Worm (Caenorhabditis elegans) whole organism, late embryonic: Measurements from ENCODE around the gene Y39B6A.25.
A peak's percentile ranks its signal among the peaks of the same experiment; 100 is the strongest.

ENCODE experiments used
- C08G9.2 ChIP-seq: sonication (generic microtip); optimal IDR thresholded peaks from 2 replicates; lab custom pipeline; 2016; ENCODE audit warnings: mild to moderate bottlenecking, missing genetic modification characterization, moderate library complexity, missing compliant biosample characterization
- F13H6.1 ChIP-seq: sonication (generic microtip); optimal IDR thresholded peaks from 2 replicates; lab custom pipeline; 2016; ENCODE audit warnings: missing genetic modification characterization, missing compliant biosample characterization
- T23F11.4 ChIP-seq: fragments of 200-800 bp; sonication (Bioruptor generic); optimal IDR thresholded peaks from 2 replicates; lab custom pipeline; 2018; ENCODE audit warnings: mild to moderate bottlenecking, missing genetic modification characterization, missing compliant biosample characterization
- Y22D7AL.16 ChIP-seq: sonication (generic microtip); optimal IDR thresholded peaks from 2 replicates; lab custom pipeline; 2016; ENCODE audit warnings: missing genetic modification characterization, missing compliant biosample characterization
- ahr-1 ChIP-seq: sonication (generic microtip); optimal IDR thresholded peaks from 2 replicates; lab custom pipeline; 2016; ENCODE audit warnings: missing genetic modification characterization, missing compliant biosample characterization
- ama-1 ChIP-seq: fragments of 150-350 bp; optimal IDR thresholded peaks from 2 replicates; lab custom pipeline; 2014
- ceh-14 ChIP-seq: sonication (generic microtip); optimal IDR thresholded peaks from 2 replicates; lab custom pipeline; 2016; ENCODE audit warnings: missing genotype, missing genetic modification characterization, missing compliant biosample characterization
- ceh-22 ChIP-seq: sonication (generic microtip); optimal IDR thresholded peaks from 2 replicates; lab custom pipeline; 2017; ENCODE audit warnings: missing biosample characterization, missing genetic modification characterization
- ceh-24 ChIP-seq: sonication (generic microtip); optimal IDR thresholded peaks from 2 replicates; lab custom pipeline; 2016; ENCODE audit warnings: mild to moderate bottlenecking, missing genetic modification characterization, missing compliant biosample characterization
- ceh-30 ChIP-seq: fragments of 150-350 bp; optimal IDR thresholded peaks from 2 replicates; lab custom pipeline; 2014; ENCODE audit warnings: missing biosample characterization, missing genetic modification characterization
- ceh-31 ChIP-seq: sonication (generic microtip); optimal IDR thresholded peaks from 2 replicates; lab custom pipeline; 2016; ENCODE audit warnings: missing genetic modification characterization, missing compliant biosample characterization
- ceh-34 ChIP-seq: sonication (generic microtip); optimal IDR thresholded peaks from 2 replicates; lab custom pipeline; 2016; ENCODE audit warnings: mild to moderate bottlenecking, missing genetic modification characterization, missing compliant biosample characterization
- ceh-48 ChIP-seq: sonication (generic microtip); optimal IDR thresholded peaks from 2 replicates; lab custom pipeline; 2016; ENCODE audit warnings: missing genetic modification characterization, inconsistent platforms, missing compliant biosample characterization
- ceh-9 ChIP-seq: sonication (generic microtip); optimal IDR thresholded peaks from 2 replicates; lab custom pipeline; 2016; ENCODE audit warnings: mild to moderate bottlenecking, missing genetic modification characterization, inconsistent platforms, missing compliant biosample characterization
- che-1 ChIP-seq: sonication (generic microtip); optimal IDR thresholded peaks from 2 replicates; lab custom pipeline; 2016; ENCODE audit warnings: mild to moderate bottlenecking, missing genetic modification characterization, missing compliant biosample characterization
- dmd-4 ChIP-seq: sonication (generic microtip); optimal IDR thresholded peaks from 2 replicates; lab custom pipeline; 2016; ENCODE audit warnings: borderline replicate concordance, missing genetic modification characterization, missing compliant biosample characterization
- elt-2 ChIP-seq: sonication (generic microtip); optimal IDR thresholded peaks from 2 replicates; lab custom pipeline; 2016; ENCODE audit warnings: missing genetic modification reagents, missing genetic modification characterization, missing compliant biosample characterization
- elt-4 ChIP-seq: sonication (generic microtip); optimal IDR thresholded peaks from 2 replicates; lab custom pipeline; 2016; ENCODE audit warnings: missing genetic modification characterization, missing compliant biosample characterization
- fkh-6 ChIP-seq: sonication (generic microtip); optimal IDR thresholded peaks from 2 replicates; lab custom pipeline; 2016; ENCODE audit warnings: missing genetic modification characterization, missing compliant biosample characterization
- hlh-15 ChIP-seq: sonication (generic microtip); optimal IDR thresholded peaks from 2 replicates; lab custom pipeline; 2016; ENCODE audit warnings: missing genetic modification characterization, missing compliant biosample characterization
- lim-6 ChIP-seq: sonication (generic microtip); optimal IDR thresholded peaks from 2 replicates; lab custom pipeline; 2016; ENCODE audit warnings: missing genetic modification characterization, missing compliant biosample characterization
- madf-2 ChIP-seq: sonication (generic microtip); optimal IDR thresholded peaks from 2 replicates; lab custom pipeline; 2017; ENCODE audit warnings: missing genetic modification characterization, missing compliant biosample characterization
- mec-3 ChIP-seq: sonication (generic microtip); optimal IDR thresholded peaks from 2 replicates; lab custom pipeline; 2016; ENCODE audit warnings: borderline replicate concordance, missing genetic modification characterization, missing compliant biosample characterization
- nfya-1 ChIP-seq: sonication (generic microtip); optimal IDR thresholded peaks from 2 replicates; lab custom pipeline; 2017; ENCODE audit warnings: missing genetic modification characterization, mild to moderate bottlenecking, missing compliant biosample characterization, antibody characterized with exemption, moderate library complexity
- nhr-11 ChIP-seq: fragments of 150-350 bp; optimal IDR thresholded peaks from 2 replicates; lab custom pipeline; 2014; ENCODE audit warnings: missing biosample characterization, missing genetic modification characterization
- npax-4 ChIP-seq: sonication (generic microtip); optimal IDR thresholded peaks from 2 replicates; lab custom pipeline; 2016; ENCODE audit warnings: missing genetic modification characterization, missing compliant biosample characterization
- odd-2 ChIP-seq: sonication (generic microtip); optimal IDR thresholded peaks from 2 replicates; lab custom pipeline; 2017; ENCODE audit warnings: antibody characterized with exemption, mild to moderate bottlenecking, missing genetic modification characterization, missing compliant biosample characterization
- pag-3 ChIP-seq: sonication (generic microtip); optimal IDR thresholded peaks from 2 replicates; lab custom pipeline; 2016; ENCODE audit warnings: missing compliant biosample characterization, missing genetic modification characterization, borderline replicate concordance
- pax-1 ChIP-seq: fragments of 150-350 bp; optimal IDR thresholded peaks from 2 replicates; lab custom pipeline; 2014; ENCODE audit warnings: missing biosample characterization, missing genetic modification characterization
- pha-2 ChIP-seq: sonication (generic microtip); optimal IDR thresholded peaks from 2 replicates; lab custom pipeline; 2017; ENCODE audit warnings: mild to moderate bottlenecking, missing genetic modification characterization, missing compliant biosample characterization
- pha-4 ChIP-seq: fragments of 150-350 bp; optimal IDR thresholded peaks from 2 replicates; lab custom pipeline; 2018; ENCODE audit warnings: missing biosample characterization, missing genetic modification reagents, missing genetic modification characterization
- pqm-1 ChIP-seq: sonication (generic microtip); optimal IDR thresholded peaks from 2 replicates; lab custom pipeline; 2016; ENCODE audit warnings: missing genetic modification characterization, missing compliant biosample characterization
- pros-1 ChIP-seq: fragments of 150-350 bp; optimal IDR thresholded peaks from 2 replicates; lab custom pipeline; 2014; ENCODE audit warnings: missing biosample characterization, missing genetic modification reagents, missing genetic modification characterization
- ref-2 ChIP-seq: sonication (generic microtip); optimal IDR thresholded peaks from 2 replicates; lab custom pipeline; 2016; ENCODE audit warnings: missing genetic modification characterization, missing compliant biosample characterization
- sdc-2 ChIP-seq: sonication (generic microtip); optimal IDR thresholded peaks from 2 replicates; lab custom pipeline; 2016; ENCODE audit warnings: missing genotype, missing genetic modification characterization, missing compliant biosample characterization
- sox-2 ChIP-seq: fragments of 200-800 bp; sonication (Bioruptor generic); IDR thresholded peaks from 2 replicates; pipeline ENCODE4 v1.3.6; 2022; ENCODE audit warnings: missing genetic modification reagents, missing genetic modification characterization, missing compliant biosample characterization
- sox-4 ChIP-seq: sonication (generic microtip); optimal IDR thresholded peaks from 2 replicates; lab custom pipeline; 2017; ENCODE audit warnings: mild to moderate bottlenecking, missing genetic modification characterization, inconsistent platforms, missing compliant biosample characterization
- syd-9 ChIP-seq: sonication (generic microtip); optimal IDR thresholded peaks from 2 replicates; lab custom pipeline; 2016; ENCODE audit warnings: mild to moderate bottlenecking, missing genetic modification characterization, moderate library complexity, missing compliant biosample characterization
- tbx-2 ChIP-seq: sonication (generic microtip); optimal IDR thresholded peaks from 2 replicates; lab custom pipeline; 2016; ENCODE audit warnings: missing genetic modification characterization, missing compliant biosample characterization
- ttx-3 ChIP-seq: sonication (generic microtip); optimal IDR thresholded peaks from 2 replicates; lab custom pipeline; 2016; ENCODE audit warnings: missing genetic modification reagents, missing genetic modification characterization, missing compliant biosample characterization
- unc-42 ChIP-seq: sonication (generic microtip); optimal IDR thresholded peaks from 2 replicates; lab custom pipeline; 2016; ENCODE audit warnings: missing genotype, missing genetic modification characterization, missing compliant biosample characterization
- unc-55 ChIP-seq: sonication (generic microtip); optimal IDR thresholded peaks from 2 replicates; lab custom pipeline; 2017; ENCODE audit warnings: missing biosample characterization, missing genetic modification reagents, missing genetic modification characterization
- zip-5 ChIP-seq: sonication (generic microtip); optimal IDR thresholded peaks from 2 replicates; lab custom pipeline; 2016; ENCODE audit warnings: missing genetic modification characterization, missing compliant biosample characterization
- ztf-16 ChIP-seq: sonication (generic microtip); optimal IDR thresholded peaks from 2 replicates; lab custom pipeline; 2017; ENCODE audit warnings: missing genetic modification characterization, missing compliant biosample characterization

The Y39B6A.25 gene

ce11 chrV:18980980-18981529 is 45.2 kb upstream of the Y39B6A.25 start, which contains the start of the genes mrps-35 and sws-1 (continued):
- peak; percentile 62 for TF ChIP-seq ceh-14 (tag; lab: Kevin White, UChicago)
- TF ChIP-seq pag-3: peak; percentile 37
- TF ChIP-seq pqm-1 (tag; lab: Kevin White, UChicago): peak; percentile 5
- no peak for TF ChIP-seq npax-4 (tag; lab: Kevin White, UChicago)
- no peak for TF ChIP-seq madf-2 (tag; lab: Kevin White, UChicago)
- peak; percentile 98 for TF ChIP-seq C08G9.2
- peak; percentile 73 for TF ChIP-seq lim-6 (tag; lab: Kevin White, UChicago)
- TF ChIP-seq ref-2 (tag; lab: Kevin White, UChicago): peak; percentile 92
- TF ChIP-seq sox-2: no peak
- TF ChIP-seq F13H6.1 (tag; lab: Kevin White, UChicago): peak; percentile 39
- TF ChIP-seq ceh-24 (tag; lab: Kevin White, UChicago): no peak
- peak; percentile 83 for TF ChIP-seq mec-3
- no peak for TF ChIP-seq pha-4 (tag; lab: Kevin White, UChicago)
- TF ChIP-seq dmd-4: peak; percentile 13
- TF ChIP-seq tbx-2: peak; percentile 78
- no peak for TF ChIP-seq pros-1 (tag; lab: Kevin White, UChicago)

DNA sequence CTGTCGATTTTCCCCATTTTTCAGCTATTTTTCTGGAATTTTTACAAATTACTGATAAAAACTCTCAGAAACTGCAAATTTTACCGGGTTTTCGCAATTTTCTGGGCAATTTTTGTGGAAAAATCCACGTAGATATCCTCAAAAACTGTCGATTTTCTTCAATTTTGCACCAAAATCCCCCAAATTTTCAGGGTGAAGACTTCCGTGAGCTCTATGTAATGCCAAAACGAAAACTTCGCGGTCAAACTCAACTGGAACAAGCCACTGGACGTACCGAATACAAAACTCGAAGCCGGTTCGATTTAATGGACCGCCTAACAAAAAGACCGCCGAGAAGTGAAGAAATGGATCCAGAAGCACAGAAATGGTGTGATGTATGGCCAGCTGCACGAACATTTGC is 44.5 kb upstream of the Y39B6A.25 start:
- TF ChIP-seq odd-2 (tag; lab: Kevin White, UChicago) (no peak), fkh-6 (tag; lab: Kevin White, UChicago) (no peak), ceh-31 (tag; lab: Kevin White, UChicago) (no peak), hlh-15 (tag; lab: Kevin White, UChicago) (no peak), elt-4 (tag; lab: Kevin White, UChicago) (no peak), ahr-1 (tag; lab: Kevin White, UChicago) (no peak), nhr-11 (tag; lab: Kevin White, UChicago) (no peak), C08G9.2 (no peak), ceh-30 (tag; lab: Kevin White, UChicago) (no peak), ceh-22 (tag; lab: Kevin White, UChicago) (no peak), sox-4 (tag; lab: Kevin White, UChicago) (no peak), pha-4 (tag; lab: Kevin White, UChicago) (no peak), pha-2 (tag; lab: Kevin White, UChicago) (no peak), ceh-34 (tag; lab: Kevin White, UChicago) (no peak), che-1 (tag; lab: Kevin White, UChicago) (no peak), mec-3 (no peak), ceh-48 (no peak), ceh-14 (tag; lab: Kevin White, UChicago) (no peak), sdc-2 (tag; lab: Kevin White, UChicago) (no peak), ttx-3 (tag; lab: Kevin White, UChicago) (no peak)
- TF ChIP-seq, all 69 proteins: peak for 0

DNA sequence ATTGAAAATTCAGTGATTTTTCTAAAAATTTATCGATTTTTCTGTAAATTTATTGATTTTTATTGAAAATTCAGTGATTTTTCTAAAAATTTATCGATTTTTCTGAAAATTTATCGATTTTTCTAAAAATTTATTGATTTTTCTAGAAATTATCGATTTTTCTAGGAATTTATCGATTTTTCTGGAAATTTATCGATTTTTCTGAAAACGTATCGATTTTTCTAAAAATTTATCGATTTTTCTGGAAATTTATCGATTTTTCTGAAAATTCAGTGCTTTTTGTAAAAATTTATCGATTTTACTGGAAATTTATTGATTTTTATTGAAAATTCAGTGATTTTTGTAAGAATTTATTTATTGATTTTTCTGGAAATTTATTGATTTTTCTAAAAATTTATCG is 41.6 kb upstream of the Y39B6A.25 start:
- peak; percentile 68 for TF ChIP-seq ceh-48

ce11 chrV:18986103-18986502 is 40.2 kb upstream of the Y39B6A.25 start:
- TF ChIP-seq ceh-34 (tag; lab: Kevin White, UChicago) (no peak), ceh-30 (tag; lab: Kevin White, UChicago) (no peak), ceh-48 (peak; percentile 28), fkh-6 (tag; lab: Kevin White, UChicago) (no peak), ama-1 (lab: Kevin White, UChicago) (no peak)
- TF ChIP-seq, all 69 proteins: peak for 1

DNA sequence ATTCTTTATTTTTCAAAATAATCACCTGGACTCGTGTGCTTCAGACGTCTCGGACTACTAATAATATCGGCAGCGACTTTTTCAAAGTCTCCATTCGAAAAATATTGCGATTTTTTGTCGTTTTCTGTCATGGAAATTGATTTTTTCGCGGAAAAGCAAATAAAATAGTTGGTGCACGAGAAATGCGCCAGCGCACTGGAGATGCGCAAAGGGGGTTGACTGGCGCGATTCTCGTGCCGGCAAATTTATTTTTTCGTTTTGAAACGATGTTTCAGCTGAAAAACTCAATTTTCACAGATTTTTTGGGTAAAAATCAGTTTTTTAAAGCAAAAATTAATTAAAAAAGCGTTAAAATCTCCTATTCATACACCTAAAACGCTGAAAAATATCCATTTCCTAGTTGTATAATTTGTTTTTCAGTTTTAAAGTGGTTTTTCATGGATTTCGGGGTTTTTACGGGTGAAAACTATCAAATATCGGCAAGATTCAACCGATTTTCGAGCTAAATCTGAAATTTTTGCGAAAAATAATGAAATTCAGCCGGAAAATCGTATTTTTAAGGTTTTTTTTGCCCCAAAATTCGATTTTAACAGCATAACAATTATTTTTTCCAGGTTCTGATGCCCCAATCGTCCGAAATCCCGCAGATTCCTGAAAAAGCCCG is 35.9 kb upstream of the Y39B6A.25 start, which contains the start of the genes reps-1 and Y39B6A.37:
reps-1 (minus strand) TSS at position 263 of the 664 bp plus-strand sequence.
Y39B6A.37 (plus strand) TSS at position 614 of the 664 bp plus-strand sequence.
- TF ChIP-seq zip-5 (tag; lab: Kevin White, UChicago): no peak
- no peak for TF ChIP-seq ceh-14 (tag; lab: Kevin White, UChicago)
- peak; percentile 15 for TF ChIP-seq unc-42
- no peak for TF ChIP-seq pax-1
- no peak for TF ChIP-seq dmd-4
- TF ChIP-seq syd-9 (tag; lab: Kevin White, UChicago): no peak
- TF ChIP-seq ceh-30 (tag; lab: Kevin White, UChicago): peak; percentile 81
- peak; percentile 42 for TF ChIP-seq elt-2 (tag; lab: Kevin White, UChicago)
- no peak for TF ChIP-seq T23F11.4
- TF ChIP-seq ceh-31 (tag; lab: Kevin White, UChicago): peak; percentile 27
- TF ChIP-seq nfya-1: peak; percentile 30
- TF ChIP-seq unc-55: no peak
- no peak for TF ChIP-seq ceh-9 (tag; lab: Kevin White, UChicago)
- TF ChIP-seq tbx-2: peak; percentile 14
- TF ChIP-seq ztf-16 (tag; lab: Kevin White, UChicago): no peak
- TF ChIP-seq Y22D7AL.16 (tag; lab: Kevin White, UChicago): no peak
- no peak for TF ChIP-seq pros-1 (tag; lab: Kevin White, UChicago)
- TF ChIP-seq npax-4 (tag; lab: Kevin White, UChicago): no peak
- no peak for TF ChIP-seq lim-6 (tag; lab: Kevin White, UChicago)
